Fruit fly (Drosophila melanogaster): ENCODE data around the gene M1BP.

Gene M1BP

dm6 chr3R:8705323-8706097 is 26.0 kb downstream of the M1BP start (continued):
- TF ChIP-seq grn (GFP tag; optimal IDR thresholded peaks at IDR 0.05), result no peak
- no peak for TF ChIP-seq CG5245 (GFP tag; optimal IDR thresholded peaks at IDR 0.05)
- no peak for TF ChIP-seq jigr1 (GFP tag; IDR thresholded peaks at IDR 0.05)
- no peak for TF ChIP-seq CG2875 (GFP tag; optimal IDR thresholded peaks at IDR 0.05)
- TF ChIP-seq exex (tag; optimal IDR thresholded peaks at IDR 0.05), result no peak
- TF ChIP-seq Rx (GFP tag; IDR thresholded peaks at IDR 0.05), result no peak
- no peak for TF ChIP-seq trh (GFP tag; optimal IDR thresholded peaks at IDR 0.05)
- no peak for TF ChIP-seq YL-1 (GFP tag; optimal IDR thresholded peaks at IDR 0.05)
- TF ChIP-seq CG11085 (GFP tag; IDR thresholded peaks at IDR 0.05), result no peak
- TF ChIP-seq al (GFP tag; IDR thresholded peaks at IDR 0.05), result no peak
- TF ChIP-seq Fer3 (tag; optimal IDR thresholded peaks at IDR 0.05), result no peak
- TF ChIP-seq CG16815 (GFP tag; optimal IDR thresholded peaks at IDR 0.05), result no peak
- no peak for TF ChIP-seq sc (optimal IDR thresholded peaks at IDR 0.05)
- TF ChIP-seq sc (GFP tag; optimal IDR thresholded peaks at IDR 0.05), result no peak
- TF ChIP-seq CG8359 (GFP tag; optimal IDR thresholded peaks at IDR 0.05; ENCODE audit: borderline replicate concordance), result no peak
- TF ChIP-seq pb (GFP tag; optimal IDR thresholded peaks at IDR 0.05), result no peak
- TF ChIP-seq CG2889 (GFP tag; IDR thresholded peaks at IDR 0.05), result no peak
- no peak for TF ChIP-seq CG10209 (GFP tag; optimal IDR thresholded peaks at IDR 0.05)
- peak; percentile 91 for TF ChIP-seq seq (GFP tag; IDR thresholded peaks at IDR 0.05)
- no peak for TF ChIP-seq CG12769 (tag; optimal IDR thresholded peaks at IDR 0.05)
- no peak for TF ChIP-seq Sry-δ (GFP tag; optimal IDR thresholded peaks at IDR 0.05)
- no peak for TF ChIP-seq sima (GFP tag; optimal IDR thresholded peaks at IDR 0.05)
- TF ChIP-seq shn (GFP tag; optimal IDR thresholded peaks at IDR 0.05), result no peak
- no peak for TF ChIP-seq CG18011 (GFP tag; optimal IDR thresholded peaks at IDR 0.05)
- TF ChIP-seq HmgD (GFP tag; optimal IDR thresholded peaks at IDR 0.05), result no peak
- no peak for TF ChIP-seq bab2 (GFP tag; optimal IDR thresholded peaks at IDR 0.05)
- peak; percentile 71 for TF ChIP-seq nom (GFP tag; optimal IDR thresholded peaks at IDR 0.05)
- no peak for TF ChIP-seq Dek (tag; optimal IDR thresholded peaks at IDR 0.05)
- TF ChIP-seq Lim3 (GFP tag; IDR thresholded peaks at IDR 0.05), result no peak
- no peak for TF ChIP-seq CG18619 (GFP tag; optimal IDR thresholded peaks at IDR 0.05)
- no peak for TF ChIP-seq ftz-f1 (GFP tag; optimal IDR thresholded peaks at IDR 0.05)
- no peak for TF ChIP-seq sd (tag; optimal IDR thresholded peaks at IDR 0.05)
- TF ChIP-seq mirr (GFP tag; optimal IDR thresholded peaks at IDR 0.05), result no peak
- TF ChIP-seq CG1024 (GFP tag; IDR thresholded peaks at IDR 0.05), result no peak
- no peak for TF ChIP-seq scrt (GFP tag; optimal IDR thresholded peaks at IDR 0.05)
- TF ChIP-seq yki (optimal IDR thresholded peaks at IDR 0.05), result no peak
- no peak for TF ChIP-seq tup (GFP tag; optimal IDR thresholded peaks at IDR 0.05)
- TF ChIP-seq CG9817 (tag; optimal IDR thresholded peaks at IDR 0.05), result no peak
- peak; percentile 97 for TF ChIP-seq onecut (GFP tag; IDR thresholded peaks at IDR 0.05)
- no peak for TF ChIP-seq fd64A (GFP tag; optimal IDR thresholded peaks at IDR 0.05)
- no peak for TF ChIP-seq Sry-β (GFP tag; optimal IDR thresholded peaks at IDR 0.05)
- no peak for TF ChIP-seq CG8765 (GFP tag; IDR thresholded peaks at IDR 0.05)
- peak; percentile 45 for TF ChIP-seq pros (GFP tag; optimal IDR thresholded peaks at IDR 0.05)
- no peak for TF ChIP-seq CG6272 (GFP tag; IDR thresholded peaks at IDR 0.05)
- TF ChIP-seq CG1832 (GFP tag; optimal IDR thresholded peaks at IDR 0.05), result peak; percentile 32
- TF ChIP-seq CG32772 (GFP tag; IDR thresholded peaks at IDR 0.05), result no peak
- no peak for TF ChIP-seq dysf (GFP tag; IDR thresholded peaks at IDR 0.05)
- TF ChIP-seq CG11560 (tag; IDR thresholded peaks at IDR 0.05), result no peak
- TF ChIP-seq pan (optimal IDR thresholded peaks at IDR 0.05), result no peak
- no peak for TF ChIP-seq pan (GFP tag; optimal IDR thresholded peaks at IDR 0.05 in 1 of 2, IDR thresholded peaks at IDR 0.05 in 1 of 2)
- no peak for TF ChIP-seq lmd (GFP tag; IDR thresholded peaks at IDR 0.05)

Data from whole organism, embryonic.